Worm (Caenorhabditis elegans) whole organism, L4 larva: ENCODE data around the gene C16H3.3.
A peak's percentile ranks its signal among the peaks of the same experiment; 100 is the strongest.

Experiments
- D1046.2 ChIP-seq: fragments of 200-800 bp; sonication (Bioruptor generic); IDR thresholded peaks from 2 replicates; pipeline ENCODE4 v1.3.6; 2022; ENCODE audit warnings: missing genetic modification characterization, missing compliant biosample characterization
- F26F4.8 ChIP-seq: fragments of 200-800 bp; sonication (Bioruptor generic); conservative IDR thresholded peaks from 2 replicates; pipeline ENCODE4 v1.3.6; 2022; ENCODE audit warnings: missing genetic modification characterization, missing compliant biosample characterization
- F44E2.7 ChIP-seq: fragments of 200-800 bp; sonication (Bioruptor generic); IDR thresholded peaks from 2 replicates; pipeline ENCODE4 v2.1.2; 2022; ENCODE audit warnings: missing genetic modification characterization, missing compliant biosample characterization
- T20F7.1 ChIP-seq: fragments of 200-800 bp; sonication (Bioruptor generic); optimal IDR thresholded peaks from 2 replicates; lab custom pipeline; 2018; ENCODE audit warnings: mild to moderate bottlenecking, missing genetic modification characterization, missing compliant biosample characterization
- Y48G9A.11 ChIP-seq: fragments of 200-800 bp; sonication (Bioruptor generic); IDR thresholded peaks from 2 replicates; pipeline ENCODE4 v1.3.6; 2022; ENCODE audit warnings: missing genetic modification reagents, missing genetic modification characterization, missing compliant biosample characterization
- Y5F2A.4 ChIP-seq: fragments of 200-800 bp; sonication (Bioruptor generic); optimal IDR thresholded peaks from 2 replicates; lab custom pipeline; 2018; ENCODE audit warnings: mild to moderate bottlenecking, missing genetic modification characterization, missing compliant biosample characterization
- Y75B8A.6 ChIP-seq: fragments of 200-800 bp; sonication (Bioruptor generic); IDR thresholded peaks from 2 replicates; pipeline ENCODE4 v1.3.6; 2022; ENCODE audit warnings: missing genetic modification reagents, missing genetic modification characterization, missing compliant biosample characterization
- aha-1 ChIP-seq: fragments of 150-350 bp; peaks from one replicate; lab custom pipeline; 2014; ENCODE audit warnings: missing biosample characterization, missing genetic modification characterization
- aly-2 ChIP-seq: sonication (generic microtip); optimal IDR thresholded peaks from 2 replicates; lab custom pipeline; 2018; ENCODE audit warnings: missing biosample characterization, missing genetic modification characterization
- arid-1 ChIP-seq: fragments of 200-800 bp; sonication (Bioruptor generic); conservative IDR thresholded peaks from 2 replicates; pipeline ENCODE4 v1.3.6; 2022; ENCODE audit warnings: missing genetic modification reagents, missing genetic modification characterization, missing compliant biosample characterization
- ceh-20 ChIP-seq: fragments of 200-800 bp; sonication (Bioruptor generic); IDR thresholded peaks from 2 replicates; pipeline ENCODE4 v1.3.6; 2022; ENCODE audit warnings: missing genetic modification reagents, missing genetic modification characterization, missing compliant biosample characterization
- ceh-32 ChIP-seq: sonication (generic microtip); optimal IDR thresholded peaks from 2 replicates; lab custom pipeline; 2016; ENCODE audit warnings: mild to moderate bottlenecking, missing genetic modification characterization, missing compliant biosample characterization; ENCODE audit not compliant: poor library complexity
- ctbp-1 ChIP-seq: fragments of 200-800 bp; sonication (Bioruptor generic); IDR thresholded peaks from 2 replicates; pipeline ENCODE4 v1.3.6; 2022; ENCODE audit warnings: missing genetic modification reagents, missing genetic modification characterization, missing compliant biosample characterization
- daf-16 ChIP-seq, 3 experiments: sonication (generic microtip); optimal IDR thresholded peaks; 2 replicates each; lab custom pipeline; 2016 to 2017; ENCODE audit warnings: missing genetic modification characterization in 3 of 3, missing genetic modification reagents in 3 of 3, mild to moderate bottlenecking in 2 of 3, missing compliant biosample characterization in 2 of 3, missing biosample characterization in 1 of 3, moderate library complexity in 1 of 3
- daf-19 ChIP-seq: fragments of 200-800 bp; sonication (Bioruptor generic); conservative IDR thresholded peaks from 2 replicates; pipeline ENCODE4 v1.3.6; 2022; ENCODE audit warnings: missing genetic modification characterization, missing compliant biosample characterization
- dmd-9 ChIP-seq: fragments of 200-800 bp; sonication (Bioruptor generic); IDR thresholded peaks from 2 replicates; pipeline ENCODE4 v1.3.6; 2022; ENCODE audit warnings: missing genetic modification reagents, missing genetic modification characterization, missing compliant biosample characterization
- dve-1 ChIP-seq: sonication (generic microtip); optimal IDR thresholded peaks from 2 replicates; lab custom pipeline; 2017; ENCODE audit warnings: antibody characterized with exemption, mild to moderate bottlenecking, missing genetic modification characterization, missing compliant biosample characterization; ENCODE audit not compliant: insufficient read depth
- egl-43 ChIP-seq: fragments of 200-800 bp; sonication (Bioruptor generic); IDR thresholded peaks from 2 replicates; pipeline ENCODE4 v1.3.6; 2022; ENCODE audit warnings: missing genetic modification reagents, missing genetic modification characterization, missing compliant biosample characterization
- fkh-10 ChIP-seq: fragments of 150-350 bp; optimal IDR thresholded peaks from 2 replicates; lab custom pipeline; 2014; ENCODE audit warnings: missing biosample characterization, missing genetic modification reagents, missing genetic modification characterization
- hlh-30 ChIP-seq: sonication (generic microtip); optimal IDR thresholded peaks from 2 replicates; lab custom pipeline; 2017; ENCODE audit warnings: antibody characterized with exemption, mild to moderate bottlenecking, missing genetic modification characterization, missing compliant biosample characterization; ENCODE audit not compliant: insufficient read depth
- hmg-1.1 ChIP-seq: fragments of 200-800 bp; sonication (Bioruptor generic); IDR thresholded peaks from 2 replicates; pipeline ENCODE4 v1.3.6; 2022; ENCODE audit warnings: missing genetic modification reagents, missing genetic modification characterization, missing compliant biosample characterization
- lim-7 ChIP-seq: fragments of 200-800 bp; sonication (Bioruptor generic); IDR thresholded peaks from 2 replicates; pipeline ENCODE4 v1.3.6; 2022; ENCODE audit warnings: missing genetic modification characterization, missing compliant biosample characterization
- lin-1 ChIP-seq: fragments of 200-800 bp; sonication (Bioruptor generic); IDR thresholded peaks from 2 replicates; pipeline ENCODE4 v1.3.6; 2022; ENCODE audit warnings: missing genetic modification reagents, missing genetic modification characterization, missing compliant biosample characterization
- lin-13 ChIP-seq: fragments of 150-350 bp; optimal IDR thresholded peaks from 2 replicates; lab custom pipeline; 2014; ENCODE audit warnings: missing biosample characterization, missing genetic modification reagents, missing genetic modification characterization
- madf-9 ChIP-seq: fragments of 200-800 bp; sonication (Bioruptor generic); conservative IDR thresholded peaks from 2 replicates; pipeline ENCODE4 v1.3.6; 2022; ENCODE audit warnings: missing genetic modification reagents, missing genetic modification characterization, missing compliant biosample characterization
- mdl-1 ChIP-seq, 2 experiments: fragments of 150-350 bp in 1 of 2; sonication (generic microtip) in 1 of 2; optimal IDR thresholded peaks; 2 replicates each; lab custom pipeline; 2014 to 2017; ENCODE audit warnings: missing biosample characterization in 2 of 2, missing genetic modification characterization in 2 of 2
- mdt-29 ChIP-seq: fragments of 200-800 bp; sonication (Bioruptor generic); IDR thresholded peaks from 2 replicates; pipeline ENCODE4 v1.3.6; 2022; ENCODE audit warnings: missing genetic modification reagents, missing genetic modification characterization, missing compliant biosample characterization
- mep-1 ChIP-seq: fragments of 150-350 bp; sonication (generic microtip); optimal IDR thresholded peaks from 3 replicates; lab custom pipeline; 2014; ENCODE audit warnings: missing biosample characterization, missing genetic modification characterization
- nhr-102 ChIP-seq: sonication (generic microtip); optimal IDR thresholded peaks from 2 replicates; lab custom pipeline; 2016; ENCODE audit warnings: mild to moderate bottlenecking, missing genetic modification characterization, moderate library complexity, missing compliant biosample characterization
- nhr-11 ChIP-seq: fragments of 150-350 bp; optimal IDR thresholded peaks from 2 replicates; lab custom pipeline; 2014; ENCODE audit warnings: missing biosample characterization, missing genetic modification characterization
- nhr-41 ChIP-seq: fragments of 200-800 bp; sonication (Bioruptor generic); IDR thresholded peaks from 2 replicates; pipeline ENCODE4 v1.3.6; 2022; ENCODE audit warnings: missing genetic modification reagents, missing genetic modification characterization, missing compliant biosample characterization
- nhr-48 ChIP-seq: sonication (generic microtip); optimal IDR thresholded peaks from 2 replicates; lab custom pipeline; 2016; ENCODE audit warnings: mild to moderate bottlenecking, missing genetic modification characterization, missing compliant biosample characterization
- php-3 ChIP-seq: fragments of 200-800 bp; sonication (Bioruptor generic); IDR thresholded peaks from 2 replicates; pipeline ENCODE4 v1.3.6; 2022; ENCODE audit warnings: missing genetic modification reagents, missing genetic modification characterization, missing compliant biosample characterization
- pqm-1 ChIP-seq: sonication (generic microtip); optimal IDR thresholded peaks from 2 replicates; lab custom pipeline; 2017; ENCODE audit warnings: missing biosample characterization, missing genetic modification characterization
- saeg-2 ChIP-seq: fragments of 200-800 bp; sonication (Bioruptor generic); IDR thresholded peaks from 2 replicates; pipeline ENCODE4 v1.3.6; 2022; ENCODE audit warnings: missing genetic modification reagents, missing genetic modification characterization, missing compliant biosample characterization
- set-16 ChIP-seq: fragments of 200-800 bp; sonication (Bioruptor generic); IDR thresholded peaks from 2 replicates; pipeline ENCODE4 v1.3.6; 2022; ENCODE audit warnings: missing genetic modification reagents, missing genetic modification characterization, missing compliant biosample characterization
- tag-97 ChIP-seq: fragments of 200-800 bp; sonication (Bioruptor generic); IDR thresholded peaks from 2 replicates; pipeline ENCODE4 v1.3.6; 2022; ENCODE audit warnings: missing genetic modification characterization, missing compliant biosample characterization
- tra-1 ChIP-seq: fragments of 200-800 bp; sonication (Bioruptor generic); IDR thresholded peaks from 2 replicates; pipeline ENCODE4 v1.3.6; 2022; ENCODE audit warnings: missing genetic modification reagents, missing genetic modification characterization, missing compliant biosample characterization
- vab-7 ChIP-seq: fragments of 200-800 bp; sonication (Bioruptor generic); IDR thresholded peaks from 2 replicates; pipeline ENCODE4 v1.3.6; 2022; ENCODE audit warnings: missing genetic modification reagents, missing genetic modification characterization, missing compliant biosample characterization
- zfp-3 ChIP-seq: fragments of 200-800 bp; sonication (Bioruptor generic); conservative IDR thresholded peaks from 2 replicates; pipeline ENCODE4 v1.3.6; 2022; ENCODE audit warnings: missing genetic modification reagents, missing genetic modification characterization, missing compliant biosample characterization
- zip-11 ChIP-seq: fragments of 200-800 bp; sonication (Bioruptor generic); IDR thresholded peaks from 2 replicates; pipeline ENCODE4 v1.3.6; 2022; ENCODE audit warnings: missing genetic modification characterization, missing compliant biosample characterization

Gene C16H3.3

ce11 chrX:17625245-17625644 is 15.4 kb upstream of the C16H3.3 start (continued):
- TF ChIP-seq D1046.2 (GFP tag; lab: Robert Waterston, UW), result 0 out of 2 replicates have a peak, but pooled peaks have one; percentile 65
- peak; percentile 80 for TF ChIP-seq set-16 (GFP tag; lab: Robert Waterston, UW)
- TF ChIP-seq ceh-20 (GFP tag; lab: Robert Waterston, UW), result no peak

DNA sequence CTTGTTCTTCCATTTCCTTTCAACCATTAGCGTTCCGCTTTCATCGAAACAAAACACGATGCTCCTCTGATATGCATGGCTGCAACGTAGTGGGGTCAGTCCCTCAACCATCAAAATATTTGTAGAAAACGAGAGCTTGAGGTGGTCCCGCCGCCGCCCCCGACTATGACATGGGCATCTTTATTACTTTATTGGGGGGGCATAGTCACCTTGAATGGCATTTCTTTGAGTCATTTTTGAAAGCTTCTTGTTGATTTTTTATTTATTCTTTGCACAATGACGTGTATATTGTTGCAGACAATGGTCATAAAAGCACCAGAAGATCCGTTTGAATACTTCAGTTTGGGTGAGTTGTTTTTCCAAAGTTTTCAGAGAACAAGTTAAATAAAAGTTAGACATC is 4.4 kb upstream of the C16H3.3 start, which contains the start of gene ncs-7:
ncs-7 (plus strand) TSS at position 301 of the 400 bp plus-strand sequence.
- TF ChIP-seq daf-19 (GFP tag; lab: Robert Waterston, UW) (no peak), saeg-2 (GFP tag; lab: Robert Waterston, UW) (no peak), aly-2 (tag; lab: Kevin White, UChicago) (no peak), nhr-48 (tag; lab: Kevin White, UChicago) (no peak), nhr-102 (tag; lab: Kevin White, UChicago) (no peak), zfp-3 (GFP tag; lab: Robert Waterston, UW) (no peak), mep-1 (tag; lab: Kevin White, UChicago) (no peak), nhr-41 (GFP tag; lab: Robert Waterston, UW) (no peak), lin-1 (GFP tag; lab: Robert Waterston, UW) (no peak), mdt-29 (GFP tag; lab: Robert Waterston, UW) (no peak), zip-11 (GFP tag; lab: Robert Waterston, UW) (no peak)

- peak; percentile 63 for TF ChIP-seq aha-1 (tag; lab: Kevin White, UChicago)
- no peak for TF ChIP-seq mdl-1 (tag; optimal IDR thresholded peaks at IDR 0.05; lab: Kevin White, UChicago)
These were observed 3.2 kb upstream of the C16H3.3 start for ce11 chrX:17613024-17613423.

- TF ChIP-seq mep-1 (tag; lab: Kevin White, UChicago), result peak; percentile 1
- no peak for TF ChIP-seq T20F7.1 (GFP tag; lab: Kevin White, UChicago)
- TF ChIP-seq tag-97 (GFP tag; lab: Robert Waterston, UW), result no peak
- peak; percentile 33 for TF ChIP-seq dve-1
- TF ChIP-seq tra-1, result 0 out of 2 replicates have a peak, but pooled peaks have one; percentile 54
- peak; percentile 78 for TF ChIP-seq egl-43
- TF ChIP-seq mdt-29 (GFP tag; lab: Robert Waterston, UW), result peak; percentile 73; the same call in 1 of the 2 replicates
- no peak for TF ChIP-seq nhr-11 (tag; lab: Kevin White, UChicago)
- peak; percentile 67; the same call in 1 of the 2 replicates for TF ChIP-seq ctbp-1 (GFP tag; lab: Robert Waterston, UW)
- TF ChIP-seq fkh-10 (GFP tag; lab: Kevin White, UChicago), result no peak
- TF ChIP-seq hmg-1.1 (GFP tag; lab: Robert Waterston, UW), result peak; percentile 73; the same call in 1 of the 2 replicates
- 0 out of 2 replicates have a peak, but pooled peaks have one; percentile 8 for TF ChIP-seq arid-1 (GFP tag; lab: Robert Waterston, UW)
- 0 out of 2 replicates have a peak, but pooled peaks have one; percentile 16 for TF ChIP-seq dmd-9 (GFP tag; lab: Robert Waterston, UW)
- 0 out of 2 replicates have a peak, but pooled peaks have one; percentile 28 for TF ChIP-seq Y75B8A.6 (GFP tag; lab: Robert Waterston, UW)
- peak; percentile 72; the same call in 1 of the 2 replicates for TF ChIP-seq Y48G9A.11 (GFP tag; lab: Robert Waterston, UW)
- peak; percentile 63 for TF ChIP-seq vab-7 (GFP tag; lab: Robert Waterston, UW)
- TF ChIP-seq php-3 (GFP tag; lab: Robert Waterston, UW), result 0 out of 2 replicates have a peak, but pooled peaks have one; percentile 29
- no peak for TF ChIP-seq pqm-1 (tag; lab: Kevin White, UChicago)
- peak in 1 of 2 experiments; percentile 6 for TF ChIP-seq daf-16 (GFP tag; optimal IDR thresholded peaks at IDR 0.05; lab: Kevin White, UChicago)
- peak; percentile 27 for TF ChIP-seq daf-16 (tag; optimal IDR thresholded peaks at IDR 0.05; lab: Kevin White, UChicago)
- TF ChIP-seq madf-9 (GFP tag; lab: Robert Waterston, UW), result peak; percentile 56; the same call in 1 of the 2 replicates
- peak; percentile 44 for TF ChIP-seq lin-13 (GFP tag; lab: Kevin White, UChicago)
- TF ChIP-seq ceh-32 (tag; lab: Kevin White, UChicago), result no peak
- peak; percentile 71; the same call in 1 of the 2 replicates for TF ChIP-seq F26F4.8 (GFP tag; lab: Robert Waterston, UW)
- TF ChIP-seq hlh-30 (tag; lab: Kevin White, UChicago), result peak; percentile 5
- 0 out of 2 replicates have a peak, but pooled peaks have one; percentile 20 for TF ChIP-seq saeg-2 (GFP tag; lab: Robert Waterston, UW)
- no peak for TF ChIP-seq Y5F2A.4 (GFP tag; lab: Kevin White, UChicago)
- TF ChIP-seq lim-7 (GFP tag; lab: Robert Waterston, UW), result peak; percentile 78
- 0 out of 2 replicates have a peak, but pooled peaks have one; percentile 44 for TF ChIP-seq daf-19 (GFP tag; lab: Robert Waterston, UW)
- 0 out of 2 replicates have a peak, but pooled peaks have one; percentile 11 for TF ChIP-seq zfp-3 (GFP tag; lab: Robert Waterston, UW)
- TF ChIP-seq F44E2.7 (GFP tag; lab: Robert Waterston, UW), result peak; percentile 64; the same call in 1 of the 2 replicates
These were observed 1.3 kb upstream of the C16H3.3 start for ce11 chrX:17611180-17611579.
